Worm (Caenorhabditis elegans): Measurements from ENCODE around the gene abl-1.

ce11 chrX:10569185-10569584 lies 54.8 kb downstream of the abl-1 start, which contains the start of gene bet-2:
- TF ChIP-seq F13H6.1 (tag; optimal IDR thresholded peaks at IDR 0.05) (no peak), ztf-11 (tag; optimal IDR thresholded peaks at IDR 0.05) (no peak), nhr-23 (tag; optimal IDR thresholded peaks at IDR 0.05) (no peak), aly-2 (tag; optimal IDR thresholded peaks at IDR 0.05) (no peak), snpc-4 (tag; optimal IDR thresholded peaks at IDR 0.05) (no peak), zag-1 (tag; optimal IDR thresholded peaks at IDR 0.05) (no peak), nhr-237 (tag; optimal IDR thresholded peaks at IDR 0.05) (no peak), nhr-25 (tag; optimal IDR thresholded peaks at IDR 0.05) (no peak), nhr-10 (tag; optimal IDR thresholded peaks at IDR 0.05) (no peak), nhr-12 (tag; optimal IDR thresholded peaks at IDR 0.05) (no peak), ceh-82 (tag; optimal IDR thresholded peaks at IDR 0.05) (no peak), unc-39 (tag; optimal IDR thresholded peaks at IDR 0.05) (no peak), C34F6.9 (tag; optimal IDR thresholded peaks at IDR 0.05) (no peak), lin-13 (GFP tag; optimal IDR thresholded peaks at IDR 0.05) (no peak)
